Worm (Caenorhabditis elegans): Measurements from ENCODE around the gene Y59C2A.3.
"Not testable (repeated sequence)": the region's sequence is repeated elsewhere in the genome, so short reads cannot be mapped to it uniquely, and the experiment has no call there.

The Y59C2A.3 gene

ce11 chrII:2219880-2220279 lies at the start of gene Y59C2A.3:
Gene Y59C2A.3, minus strand, starts transcription at chrII:2219921.
- no peak for TF ChIP-seq dao-5 (tag; optimal IDR thresholded peaks at IDR 0.05)

ce11 chrII:2254861-2255260 lies 35.1 kb upstream of the Y59C2A.3 start, which contains the start of gene K09F6.3:
Gene K09F6.3, plus strand, starts transcription at chrII:2255161.
- not testable (repeated sequence) for TF ChIP-seq him-1, dao-5, W03F9.2 (tag; optimal IDR thresholded peaks at IDR 0.05)

ce11 chrII:2253676-2254075 lies 34.0 kb upstream of the Y59C2A.3 start:
- TF ChIP-seq W03F9.2 (tag; optimal IDR thresholded peaks at IDR 0.05) (no peak), him-1 (tag; optimal IDR thresholded peaks at IDR 0.05) (no peak), dao-5 (tag; optimal IDR thresholded peaks at IDR 0.05) (no peak)

ce11 chrII:2251617-2252016 lies 31.9 kb upstream of the Y59C2A.3 start:
- no peak for TF ChIP-seq dao-5 (tag; optimal IDR thresholded peaks at IDR 0.05)

ce11 chrII:2243342-2243741 lies 23.6 kb upstream of the Y59C2A.3 start, which contains the start of gene F54A3.2:
Gene F54A3.2, plus strand, starts transcription at chrII:2243642.
- TF ChIP-seq him-1 (tag; optimal IDR thresholded peaks at IDR 0.05) (no peak), W03F9.2 (tag; optimal IDR thresholded peaks at IDR 0.05) (no peak), dao-5 (tag; optimal IDR thresholded peaks at IDR 0.05) (no peak)

- TF ChIP-seq dao-5 (tag; optimal IDR thresholded peaks at IDR 0.05), result no peak
- TF ChIP-seq him-1 (tag; optimal IDR thresholded peaks at IDR 0.05), result no peak
These were observed 16.6 kb upstream of the Y59C2A.3 start for ce11 chrII:2236352-2236751.

- TF ChIP-seq W03F9.2 (tag; optimal IDR thresholded peaks at IDR 0.05) (no peak), him-1 (tag; optimal IDR thresholded peaks at IDR 0.05) (no peak), dao-5 (tag; optimal IDR thresholded peaks at IDR 0.05) (no peak)
These were observed 13.5 kb upstream of the Y59C2A.3 start, which contains the start of gene cct-3 for ce11 chrII:2233240-2233639. Gene cct-3, plus strand, starts transcription at chrII:2233540.

ce11 chrII:2232429-2232828 lies 12.7 kb upstream of the Y59C2A.3 start, which contains the start of gene F54A3.6:
Gene F54A3.6, minus strand, starts transcription at chrII:2232470.
- not testable (repeated sequence) for TF ChIP-seq dao-5, him-1, W03F9.2 (tag; optimal IDR thresholded peaks at IDR 0.05)

- TF ChIP-seq dao-5 (tag; optimal IDR thresholded peaks at IDR 0.05) (no peak), W03F9.2 (tag; optimal IDR thresholded peaks at IDR 0.05) (no peak), him-1 (tag; optimal IDR thresholded peaks at IDR 0.05) (no peak)
These were observed 10.6 kb upstream of the Y59C2A.3 start for ce11 chrII:2230368-2230767.

ce11 chrII:2225608-2226007 lies 5.9 kb upstream of the Y59C2A.3 start, which contains the start of gene F54A3.5:
Gene F54A3.5, minus strand, starts transcription at chrII:2225708.
- TF ChIP-seq W03F9.2 (tag; optimal IDR thresholded peaks at IDR 0.05), result no peak
- no peak for TF ChIP-seq him-1 (tag; optimal IDR thresholded peaks at IDR 0.05)
- TF ChIP-seq dao-5 (tag; optimal IDR thresholded peaks at IDR 0.05), result no peak

ce11 chrII:2223467-2223866 lies 3.7 kb upstream of the Y59C2A.3 start, which contains the start of gene cbs-2:
Gene cbs-2, minus strand, starts transcription at chrII:2223567.
- TF ChIP-seq dao-5 (tag; optimal IDR thresholded peaks at IDR 0.05) (no peak), him-1 (tag; optimal IDR thresholded peaks at IDR 0.05) (no peak), W03F9.2 (tag; optimal IDR thresholded peaks at IDR 0.05) (no peak)

ce11 chrII:2221196-2221896 lies 1.6 kb upstream of the Y59C2A.3 start:
- no peak for TF ChIP-seq W03F9.2 (tag; optimal IDR thresholded peaks at IDR 0.05)
- TF ChIP-seq him-1 (tag; optimal IDR thresholded peaks at IDR 0.05), result no peak
- no peak for TF ChIP-seq dao-5 (tag; optimal IDR thresholded peaks at IDR 0.05)

- TF ChIP-seq him-1 (tag; optimal IDR thresholded peaks at IDR 0.05) (no peak), dao-5 (tag; optimal IDR thresholded peaks at IDR 0.05) (no peak), W03F9.2 (tag; optimal IDR thresholded peaks at IDR 0.05) (no peak)
These were observed 2.6 kb downstream of the Y59C2A.3 start for ce11 chrII:2216940-2217664.

- TF ChIP-seq dao-5 (tag; optimal IDR thresholded peaks at IDR 0.05) (no peak), him-1 (tag; optimal IDR thresholded peaks at IDR 0.05) (no peak), W03F9.2 (tag; optimal IDR thresholded peaks at IDR 0.05) (no peak)
These were observed 4.2 kb downstream of the Y59C2A.3 start for ce11 chrII:2215512-2215911.
